Worm (Caenorhabditis elegans): ENCODE data around the gene agr-1.

Gene agr-1

DNA sequence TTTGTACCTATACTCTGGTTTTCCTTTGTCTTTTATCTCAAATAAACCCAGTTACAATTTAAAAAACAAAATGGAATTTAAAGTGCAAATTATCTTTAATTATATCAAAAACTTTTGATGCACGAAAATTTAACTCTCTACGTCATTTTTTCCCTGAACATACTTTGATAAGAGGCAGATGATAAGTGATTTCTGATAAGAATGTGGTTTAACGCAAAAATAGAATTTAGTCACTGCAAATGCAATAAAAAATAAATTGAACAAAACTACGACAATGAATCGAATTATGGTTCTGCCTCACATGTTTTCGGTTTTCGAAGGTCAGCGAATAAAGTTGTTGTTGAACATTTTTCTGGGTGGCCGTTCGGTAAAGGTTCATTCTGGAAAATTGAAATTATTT is 46.9 kb upstream of the agr-1 start:
- TF ChIP-seq ces-1 (GFP tag; optimal IDR thresholded peaks at IDR 0.05): peak; percentile 56
- no peak for TF ChIP-seq M03D4.4 (tag; optimal IDR thresholded peaks at IDR 0.05)
- TF ChIP-seq blmp-1 (tag; optimal IDR thresholded peaks at IDR 0.05): no peak
- TF ChIP-seq mab-5 (tag; optimal IDR thresholded peaks at IDR 0.05): no peak

DNA sequence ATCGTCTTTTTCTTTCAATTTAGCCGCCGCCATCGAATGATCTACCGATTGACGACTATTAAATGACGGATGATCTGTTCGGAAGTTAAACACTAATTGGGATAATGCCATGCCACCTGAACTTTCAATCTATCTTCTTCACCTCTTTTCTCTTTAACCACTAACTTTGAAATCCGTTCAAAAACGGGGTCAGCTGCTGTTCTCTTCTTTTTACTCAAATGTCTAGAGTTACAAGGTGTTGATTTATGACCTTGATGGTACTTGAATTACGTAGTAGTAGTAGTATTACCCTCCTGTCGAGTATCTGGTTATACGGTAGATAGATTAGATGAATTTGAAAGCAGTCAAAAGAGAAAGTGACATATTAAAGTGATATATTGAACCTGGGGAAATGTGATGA is 46.1 kb upstream of the agr-1 start:
- TF ChIP-seq unc-62 (GFP tag; optimal IDR thresholded peaks at IDR 0.05) (peak; percentile 56), blmp-1 (tag; optimal IDR thresholded peaks at IDR 0.05) (peak; percentile 27), ztf-11 (tag; optimal IDR thresholded peaks at IDR 0.05) (no peak), pha-4 (tag; optimal IDR thresholded peaks at IDR 0.05) (no peak), sptf-1 (tag; optimal IDR thresholded peaks at IDR 0.05) (no peak), flh-1 (GFP tag; optimal IDR thresholded peaks at IDR 0.05) (no peak), bed-3 (GFP tag; optimal IDR thresholded peaks at IDR 0.05) (no peak), hlh-1 (tag; optimal IDR thresholded peaks at IDR 0.05) (peak; percentile 27), drap-1 (GFP tag; optimal IDR thresholded peaks at IDR 0.05) (no peak)

DNA sequence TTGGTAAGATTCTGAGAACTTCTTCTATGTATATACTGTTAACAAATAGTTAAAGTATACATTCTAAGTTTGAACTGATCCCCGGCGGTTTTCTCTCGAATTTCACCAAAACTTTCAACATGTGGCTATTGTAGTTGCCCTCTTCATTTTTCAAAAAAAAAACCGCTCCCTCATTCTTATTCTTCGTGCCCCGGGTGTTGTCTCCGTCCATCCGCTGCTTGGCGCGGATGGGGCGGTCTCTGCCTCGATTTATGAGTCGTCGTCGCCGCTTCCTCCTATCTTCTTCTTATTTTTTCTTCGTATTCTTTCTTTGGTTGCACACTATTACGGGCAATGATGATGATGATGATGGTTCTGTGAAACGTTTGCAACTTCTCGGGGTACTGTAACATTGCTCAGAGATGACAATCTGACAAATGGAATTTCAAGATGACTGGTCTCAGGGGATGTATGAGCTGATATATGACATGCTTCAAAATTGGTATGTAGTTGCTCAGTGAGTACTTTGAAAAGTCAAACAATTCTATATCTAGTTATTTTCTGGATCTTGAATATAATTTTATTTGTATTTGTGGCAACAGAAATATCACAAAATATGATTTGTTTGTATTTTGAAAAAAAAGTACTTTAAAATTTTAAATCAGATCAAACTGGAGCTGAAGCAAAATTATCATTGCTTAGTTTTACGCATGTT is 45.4 kb upstream of the agr-1 start:
- TF ChIP-seq sem-2 (GFP tag; optimal IDR thresholded peaks at IDR 0.05) (no peak), ham-2 (GFP tag; optimal IDR thresholded peaks at IDR 0.05) (no peak), ceh-39 (tag; optimal IDR thresholded peaks at IDR 0.05) (no peak), unc-39 (tag; optimal IDR thresholded peaks at IDR 0.05) (no peak), sptf-1 (tag; optimal IDR thresholded peaks at IDR 0.05) (no peak), ztf-11 (tag; optimal IDR thresholded peaks at IDR 0.05) (no peak), mls-2 (tag; optimal IDR thresholded peaks at IDR 0.05) (no peak), ceh-83 (GFP tag; optimal IDR thresholded peaks at IDR 0.05) (no peak), ces-1 (GFP tag; optimal IDR thresholded peaks at IDR 0.05) (no peak), lin-32 (GFP tag; optimal IDR thresholded peaks at IDR 0.05) (no peak), cnd-1 (tag; optimal IDR thresholded peaks at IDR 0.05) (no peak), tbx-8 (GFP tag; optimal IDR thresholded peaks at IDR 0.05) (no peak), unc-62 (GFP tag; optimal IDR thresholded peaks at IDR 0.05) (no peak), bed-3 (GFP tag; optimal IDR thresholded peaks at IDR 0.05) (no peak), zip-8 (tag; optimal IDR thresholded peaks at IDR 0.05) (no peak), unc-120 (tag; optimal IDR thresholded peaks at IDR 0.05; ENCODE audit: poor library complexity, severe bottlenecking) (no peak), mab-5 (tag; optimal IDR thresholded peaks at IDR 0.05) (no peak), nhr-12 (tag; optimal IDR thresholded peaks at IDR 0.05) (no peak), drap-1 (GFP tag; optimal IDR thresholded peaks at IDR 0.05) (no peak)

DNA sequence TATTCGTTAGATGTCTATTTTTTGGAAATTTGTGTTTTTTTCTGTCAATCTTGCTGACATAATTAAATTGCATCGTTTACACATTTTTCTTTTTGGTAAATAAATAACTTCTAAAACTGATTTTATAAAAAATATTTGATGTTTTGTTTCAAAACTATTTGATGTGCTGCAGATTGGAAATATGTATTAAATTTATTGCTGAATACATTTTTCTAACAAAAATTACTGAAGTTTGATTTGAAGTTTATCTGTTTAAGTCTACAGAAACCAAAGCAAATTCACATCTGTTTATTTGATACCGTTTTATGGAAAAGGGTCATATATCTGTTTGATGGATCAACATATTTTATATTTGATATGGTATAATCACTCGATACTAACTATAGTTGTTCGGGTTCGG is 41.3 kb upstream of the agr-1 start:
- TF ChIP-seq unc-62 (GFP tag; optimal IDR thresholded peaks at IDR 0.05): no peak
- TF ChIP-seq flh-1 (GFP tag; optimal IDR thresholded peaks at IDR 0.05): no peak

DNA sequence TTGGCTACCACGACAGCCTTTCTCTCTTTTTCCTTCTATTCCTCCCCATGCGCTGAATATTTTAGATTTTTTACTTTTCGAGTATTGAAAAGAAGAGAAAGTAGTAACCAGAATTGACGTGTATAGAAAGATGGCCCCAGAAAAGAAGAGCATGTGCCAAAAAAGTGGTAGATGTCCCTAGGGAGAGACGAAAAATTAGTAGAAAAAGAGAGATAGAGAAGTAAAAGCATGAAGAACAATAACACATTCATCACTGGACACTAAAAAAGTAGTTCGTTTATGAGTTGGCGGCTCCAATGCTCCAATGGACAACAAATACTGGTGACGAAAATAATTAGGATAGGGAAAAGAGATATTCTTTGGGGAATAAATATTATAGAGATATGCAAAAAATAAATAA is 37.5 kb upstream of the agr-1 start:
- TF ChIP-seq lin-13 (tag; optimal IDR thresholded peaks at IDR 0.05): no peak
- TF ChIP-seq lsy-2 (tag; optimal IDR thresholded peaks at IDR 0.05): no peak
- peak; percentile 51 for TF ChIP-seq ces-1 (GFP tag; optimal IDR thresholded peaks at IDR 0.05)
- no peak for TF ChIP-seq elt-1 (tag; optimal IDR thresholded peaks at IDR 0.05; ENCODE audit: borderline replicate concordance, insufficient read depth)
- no peak for TF ChIP-seq snpc-4 (tag; optimal IDR thresholded peaks at IDR 0.05)
- TF ChIP-seq pha-4 (tag; optimal IDR thresholded peaks at IDR 0.05): no peak
- no peak for TF ChIP-seq blmp-1 (tag; optimal IDR thresholded peaks at IDR 0.05)

DNA sequence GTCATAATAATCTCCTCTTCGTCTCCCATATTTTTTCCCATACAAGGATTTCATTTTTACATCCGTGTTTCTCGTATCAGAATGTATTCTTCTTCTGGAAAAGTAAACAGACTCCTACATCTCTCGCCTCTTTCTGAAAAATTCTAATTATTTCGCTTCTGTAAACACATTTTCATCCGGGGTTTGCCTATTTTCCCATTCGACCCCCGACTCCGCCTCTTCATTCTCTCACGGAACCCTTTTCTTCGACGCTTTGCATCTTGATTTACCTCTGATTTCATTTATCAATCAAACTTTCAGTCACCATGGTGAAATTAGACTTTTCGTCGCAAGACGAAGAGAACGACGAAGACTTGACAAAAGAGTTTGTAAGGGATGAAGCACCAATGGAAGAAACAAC is 35.7 kb upstream of the agr-1 start, which contains the start of gene snt-1:
Gene snt-1, plus strand, starts transcription at position 301 of the 400 bp plus-strand sequence.
- TF ChIP-seq unc-120 (tag; optimal IDR thresholded peaks at IDR 0.05; ENCODE audit: poor library complexity, severe bottlenecking) (no peak), ces-1 (GFP tag; optimal IDR thresholded peaks at IDR 0.05) (peak; percentile 25)
